Worm (Caenorhabditis elegans) whole organism, L2 larva: ENCODE results near the gene plp-2.

ENCODE experiments used
- ama-1 ChIP-seq: fragments of 150-350 bp; optimal IDR thresholded peaks from 2 replicates; lab custom pipeline; 2018; ENCODE audit warnings: inconsistent platforms
- crh-2 ChIP-seq: sonication (generic microtip); optimal IDR thresholded peaks from 2 replicates; lab custom pipeline; 2017; ENCODE audit warnings: missing biosample characterization, missing genetic modification characterization
- egl-27 ChIP-seq: sonication (generic microtip); optimal IDR thresholded peaks from 3 replicates; lab custom pipeline; 2017; ENCODE audit warnings: missing biosample characterization, missing genetic modification reagents, missing genetic modification characterization
- elt-1 ChIP-seq: fragments of 150-350 bp; optimal IDR thresholded peaks from 2 replicates; lab custom pipeline; 2014; ENCODE audit warnings: missing biosample characterization, missing genetic modification characterization
- fos-1 ChIP-seq: fragments of 150-350 bp; optimal IDR thresholded peaks from 2 replicates; lab custom pipeline; 2014; ENCODE audit warnings: missing biosample characterization, missing genetic modification characterization
- lin-39 ChIP-seq: fragments of 150-350 bp; optimal IDR thresholded peaks from 2 replicates; lab custom pipeline; 2014; ENCODE audit warnings: missing biosample characterization, missing genetic modification reagents, missing genetic modification characterization
- nhr-11 ChIP-seq: fragments of 150-350 bp; optimal IDR thresholded peaks from 2 replicates; lab custom pipeline; 2014; ENCODE audit warnings: missing biosample characterization, missing genetic modification characterization
- nhr-12 ChIP-seq: fragments of 150-350 bp; optimal IDR thresholded peaks from 2 replicates; lab custom pipeline; 2014; ENCODE audit warnings: missing biosample characterization, missing genetic modification characterization
- unc-39 ChIP-seq: fragments of 150-350 bp; optimal IDR thresholded peaks from 2 replicates; lab custom pipeline; 2014; ENCODE audit warnings: missing biosample characterization, missing genetic modification characterization
- unc-55 ChIP-seq: fragments of 150-350 bp; sonication (generic microtip); optimal IDR thresholded peaks from 3 replicates; lab custom pipeline; 2014; ENCODE audit warnings: missing biosample characterization, missing genetic modification reagents, missing genetic modification characterization
- ztf-4 ChIP-seq: fragments of 150-350 bp; optimal IDR thresholded peaks from 2 replicates; lab custom pipeline; 2014; ENCODE audit warnings: missing biosample characterization, missing genetic modification characterization

DNA sequence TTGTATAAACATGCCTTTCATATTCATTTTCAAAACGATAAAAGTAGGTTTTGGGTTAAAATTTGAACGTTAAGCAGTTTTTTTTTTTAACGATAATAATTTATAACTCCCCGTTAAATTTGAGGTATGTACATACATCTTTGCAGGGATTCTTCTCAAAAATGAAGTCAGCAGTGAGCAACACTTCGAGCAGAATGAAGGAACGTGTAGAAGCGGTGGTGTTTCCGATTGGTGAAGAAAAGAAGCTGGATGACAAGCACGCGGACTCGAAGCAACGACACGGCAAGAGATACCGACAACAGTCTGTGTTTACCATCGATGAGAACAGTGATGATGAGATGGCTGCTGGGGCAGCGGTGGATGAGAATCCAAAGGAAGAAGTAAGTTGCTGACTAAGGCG is 9.5 kb downstream of the plp-2 start:
- TF ChIP-seq unc-39, result no peak
- no peak for TF ChIP-seq ama-1
- TF ChIP-seq elt-1, result no peak
- TF ChIP-seq nhr-12, result no peak
- TF ChIP-seq nhr-11, result no peak
- no peak for TF ChIP-seq ztf-4 (tag; lab: Kevin White, UChicago)
- TF ChIP-seq crh-2 (tag; lab: Kevin White, UChicago), result no peak
- no peak for TF ChIP-seq fos-1 (tag; lab: Kevin White, UChicago)
- TF ChIP-seq egl-27 (tag; lab: Kevin White, UChicago), result no peak
- no peak for TF ChIP-seq unc-55
- no peak for TF ChIP-seq lin-39 (tag; lab: Kevin White, UChicago)
